Worm (Caenorhabditis elegans) whole organism, L4 larva: ENCODE results near the gene sax-2.
A peak's percentile ranks its signal among the peaks of the same experiment; 100 is the strongest.

Experiments used
- R02D3.7 ChIP-seq: fragments of 150-350 bp; sonication (generic microtip); optimal IDR thresholded peaks from 3 replicates; lab custom pipeline; 2014; ENCODE audit warnings: missing biosample characterization, missing genetic modification characterization
- ZK546.5 ChIP-seq, 2 experiments: sonication (generic microtip); optimal IDR thresholded peaks; 2 replicates each; lab custom pipeline; 2017; ENCODE audit warnings: missing biosample characterization in 2 of 2, missing genetic modification characterization in 2 of 2
- ama-1 ChIP-seq: fragments of 150-350 bp; optimal IDR thresholded peaks from 2 replicates; lab custom pipeline; 2014; ENCODE audit warnings: inconsistent platforms, mixed read lengths
- cey-2 ChIP-seq: sonication (generic microtip); optimal IDR thresholded peaks from 3 replicates; lab custom pipeline; 2017; ENCODE audit warnings: missing genetic modification characterization, mild to moderate bottlenecking, missing compliant biosample characterization, antibody characterized with exemption, borderline replicate concordance; ENCODE audit not compliant: insufficient read depth
- fos-1 ChIP-seq: fragments of 150-350 bp; optimal IDR thresholded peaks from 2 replicates; lab custom pipeline; 2014; ENCODE audit warnings: missing biosample characterization, missing genetic modification characterization
- lin-1 ChIP-seq: fragments of 200-800 bp; sonication (Bioruptor generic); IDR thresholded peaks from 2 replicates; pipeline ENCODE4 v1.3.6; 2022; ENCODE audit warnings: missing genetic modification reagents, missing genetic modification characterization, missing compliant biosample characterization
- madf-5 ChIP-seq, 2 experiments: fragments of 200-800 bp; sonication (Bioruptor generic); IDR thresholded peaks; 2 replicates each; pipeline ENCODE4 v1.3.6; 2022; ENCODE audit warnings: missing compliant biosample characterization in 2 of 2, missing genetic modification characterization in 2 of 2
- mdl-1 ChIP-seq, 2 experiments: fragments of 150-350 bp in 1 of 2; sonication (generic microtip) in 1 of 2; optimal IDR thresholded peaks; 2 replicates each; lab custom pipeline; 2014 to 2017; ENCODE audit warnings: missing biosample characterization in 2 of 2, missing genetic modification characterization in 2 of 2
- nhr-28 ChIP-seq: fragments of 150-350 bp; optimal IDR thresholded peaks from 2 replicates; lab custom pipeline; 2014; ENCODE audit warnings: missing biosample characterization, missing genetic modification characterization
- nhr-48 ChIP-seq: sonication (generic microtip); optimal IDR thresholded peaks from 2 replicates; lab custom pipeline; 2016; ENCODE audit warnings: mild to moderate bottlenecking, missing genetic modification characterization, missing compliant biosample characterization
- pqm-1 ChIP-seq: sonication (generic microtip); optimal IDR thresholded peaks from 2 replicates; lab custom pipeline; 2017; ENCODE audit warnings: missing biosample characterization, missing genetic modification characterization
- unc-62 ChIP-seq, 3 experiments: fragments of 150-350 bp in 1 of 3; sonication (generic microtip); optimal IDR thresholded peaks in 2 of 3; peaks in 1 of 3; 1 replicate in 1 of 3; 2 replicates in 2 of 3; lab custom pipeline; 2014 to 2017; ENCODE audit warnings: missing biosample characterization in 3 of 3, missing genetic modification characterization in 3 of 3, missing genetic modification reagents in 3 of 3, missing genotype in 1 of 3
- zip-11 ChIP-seq: fragments of 200-800 bp; sonication (Bioruptor generic); IDR thresholded peaks from 2 replicates; pipeline ENCODE4 v1.3.6; 2022; ENCODE audit warnings: missing genetic modification characterization, missing compliant biosample characterization

ce11 chrIII:5080700-5081572, 28.6 kb upstream of the sax-2 start:
- peak; percentile 41 for TF ChIP-seq ama-1 (lab: Kevin White, UChicago)
- peak; percentile 18 for TF ChIP-seq R02D3.7 (tag; lab: Kevin White, UChicago)
- TF ChIP-seq fos-1 (tag; lab: Kevin White, UChicago) = no peak
- peak in 1 of 2 experiments; percentile 57 for TF ChIP-seq unc-62 (GFP tag; optimal IDR thresholded peaks at IDR 0.05 in 1 of 2; lab: Kevin White, UChicago)
- no peak for TF ChIP-seq unc-62 (tag; optimal IDR thresholded peaks at IDR 0.05; lab: Kevin White, UChicago)
- 0 out of 2 replicates have a peak, but pooled peaks have one; percentile 28 for TF ChIP-seq zip-11 (GFP tag; lab: Robert Waterston, UW)
- no peak for TF ChIP-seq cey-2 (tag; lab: Kevin White, UChicago)
- TF ChIP-seq nhr-28 (tag; lab: Kevin White, UChicago) = peak; percentile 70
- peak in 1 of 2 experiments; percentile 5 for TF ChIP-seq mdl-1 (tag; optimal IDR thresholded peaks at IDR 0.05; lab: Kevin White, UChicago)
- peak; percentile 73; the same call in 1 of the 2 replicates for TF ChIP-seq lin-1 (GFP tag; lab: Robert Waterston, UW)
- TF ChIP-seq pqm-1 = no peak
- TF ChIP-seq madf-5 (GFP tag; IDR thresholded peaks at IDR 0.05; lab: Robert Waterston, UW) = peak in 1 of 2 experiments; percentile 85; a peak in 2 of 4 replicates
- peak; percentile 86 for TF ChIP-seq nhr-48
- TF ChIP-seq ZK546.5 (tag; optimal IDR thresholded peaks at IDR 0.05; lab: Kevin White, UChicago) = no peak
